Worm (Caenorhabditis elegans) whole organism, early embryonic: ENCODE measurements around the gene F37A4.3.

Experiments
- aly-1 ChIP-seq: sonication (generic microtip); optimal IDR thresholded peaks from 2 replicates; lab custom pipeline; 2016; ENCODE audit warnings: missing genetic modification characterization, missing compliant biosample characterization
- ama-1 ChIP-seq: fragments of 150-350 bp; optimal IDR thresholded peaks from 2 replicates; lab custom pipeline; 2014
- ceh-13 ChIP-seq: fragments of 200-800 bp; sonication (Bioruptor generic); optimal IDR thresholded peaks from 2 replicates; lab custom pipeline; 2018; ENCODE audit warnings: mild to moderate bottlenecking, missing genetic modification characterization, missing compliant biosample characterization
- ceh-36 ChIP-seq: sonication (generic microtip); optimal IDR thresholded peaks from 2 replicates; lab custom pipeline; 2016; ENCODE audit warnings: missing genetic modification characterization, inconsistent platforms, missing compliant biosample characterization
- hmg-4 ChIP-seq: fragments of 200-800 bp; sonication (Bioruptor generic); optimal IDR thresholded peaks from 2 replicates; lab custom pipeline; 2018; ENCODE audit warnings: mild to moderate bottlenecking, missing genetic modification characterization, missing compliant biosample characterization
- pes-1 ChIP-seq: fragments of 200-800 bp; sonication (Bioruptor generic); IDR thresholded peaks from 2 replicates; pipeline ENCODE4 v1.3.6; 2022; ENCODE audit warnings: missing genetic modification reagents, missing genetic modification characterization, missing compliant biosample characterization
- scrt-1 ChIP-seq: fragments of 200-800 bp; sonication (Bioruptor generic); IDR thresholded peaks from 2 replicates; pipeline ENCODE4 v1.3.6; 2022; ENCODE audit warnings: missing genetic modification characterization, missing compliant biosample characterization
- tbx-11 ChIP-seq: fragments of 200-800 bp; sonication (Bioruptor generic); IDR thresholded peaks from 2 replicates; pipeline ENCODE4 v1.3.6; 2022; ENCODE audit warnings: missing genetic modification characterization, missing compliant biosample characterization
- tbx-37 ChIP-seq: fragments of 200-800 bp; sonication (Bioruptor generic); conservative IDR thresholded peaks from 2 replicates; pipeline ENCODE4 v1.3.6; 2022; ENCODE audit warnings: missing genetic modification reagents, missing genetic modification characterization, missing compliant biosample characterization

DNA sequence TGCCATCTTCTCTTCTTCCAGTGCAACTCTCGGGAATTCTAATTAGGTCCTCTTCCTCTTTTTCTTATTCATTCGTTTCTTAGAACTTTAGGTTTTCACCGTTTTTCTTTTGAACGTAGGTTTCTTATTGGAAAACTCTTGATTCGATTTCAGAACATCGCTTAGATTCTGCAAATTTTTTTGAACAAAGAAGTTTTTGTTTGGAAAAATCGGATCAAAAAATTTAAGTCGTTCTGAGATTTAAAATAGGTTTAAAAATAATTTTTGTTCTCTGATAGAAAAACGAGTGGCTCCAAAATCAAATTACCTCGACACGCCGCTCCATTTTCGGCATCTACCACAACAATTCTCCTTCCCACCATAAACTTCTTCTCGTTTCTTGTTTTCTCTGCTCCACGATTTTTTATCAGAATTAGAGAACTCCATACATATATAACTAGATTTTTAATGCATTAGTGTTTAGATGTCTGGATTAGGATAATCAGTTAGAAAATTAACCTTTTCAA lies 47.6 kb upstream of the F37A4.3 start:
- TF ChIP-seq ama-1 (no peak), aly-1 (no peak), scrt-1 (GFP tag; lab: Robert Waterston, UW) (no peak), ceh-13 (no peak), pes-1 (no peak), ceh-36 (tag; lab: Kevin White, UChicago) (no peak), hmg-4 (GFP tag; lab: Kevin White, UChicago) (no peak), tbx-11 (no peak), tbx-37 (GFP tag; lab: Robert Waterston, UW) (no peak)
